Worm (Caenorhabditis elegans) whole organism, L1 larva: Measurements from ENCODE around the gene F13E9.12.

Source experiments
- aly-2 ChIP-seq: fragments of 150-350 bp; optimal IDR thresholded peaks from 2 replicates; lab custom pipeline; 2014; ENCODE audit warnings: missing biosample characterization, missing genetic modification characterization
- ces-1 ChIP-seq: fragments of 150-350 bp; optimal IDR thresholded peaks from 2 replicates; lab custom pipeline; 2014; ENCODE audit warnings: missing biosample characterization, missing genetic modification reagents, missing genetic modification characterization
- fos-1 ChIP-seq: fragments of 150-350 bp; optimal IDR thresholded peaks from 2 replicates; lab custom pipeline; 2014; ENCODE audit warnings: missing biosample characterization, missing genetic modification characterization
- mdl-1 ChIP-seq, 2 experiments: fragments of 150-350 bp; optimal IDR thresholded peaks; 2 replicates each; lab custom pipeline; 2014 to 2017; ENCODE audit warnings: missing biosample characterization in 2 of 2, missing genetic modification characterization in 2 of 2, inconsistent platforms in 1 of 2
- nhr-20 ChIP-seq: sonication (generic microtip); optimal IDR thresholded peaks from 2 replicates; lab custom pipeline; 2016; ENCODE audit warnings: mild to moderate bottlenecking, missing genetic modification characterization, missing compliant biosample characterization
- pag-3 ChIP-seq: sonication (generic microtip); optimal IDR thresholded peaks from 2 replicates; lab custom pipeline; 2017; ENCODE audit warnings: missing genetic modification characterization, mild to moderate bottlenecking, missing compliant biosample characterization, antibody characterized with exemption, borderline replicate concordance; ENCODE audit not compliant: insufficient read depth
- unc-62 ChIP-seq: fragments of 150-350 bp; optimal IDR thresholded peaks from 2 replicates; lab custom pipeline; 2014; ENCODE audit warnings: missing biosample characterization, missing genetic modification reagents, missing genetic modification characterization

DNA sequence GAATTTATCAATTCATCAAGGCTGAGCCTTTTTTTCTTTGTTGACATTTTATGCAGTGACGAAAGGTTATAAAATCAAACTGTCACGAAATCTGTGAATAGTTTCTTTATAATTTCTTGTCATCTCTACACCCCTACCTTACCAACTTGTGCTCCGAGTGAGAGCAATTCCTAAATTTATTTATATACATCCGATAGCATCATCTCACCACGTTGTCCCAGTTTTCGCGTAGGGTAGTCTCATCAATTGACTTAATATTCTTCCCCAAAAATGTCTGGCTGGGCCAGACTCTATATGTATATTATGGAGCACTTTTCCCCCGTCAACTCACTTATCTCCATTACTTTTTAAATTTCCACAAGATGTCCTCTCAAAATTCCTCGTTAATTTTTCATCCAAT, 49.0 kb downstream of the F13E9.12 start:
- TF ChIP-seq unc-62 (GFP tag; lab: Kevin White, UChicago): no peak
- no peak for TF ChIP-seq fos-1 (tag; lab: Kevin White, UChicago)
- no peak for TF ChIP-seq aly-2 (tag; lab: Kevin White, UChicago)
- no peak for TF ChIP-seq ces-1
- no peak for TF ChIP-seq mdl-1 (tag; optimal IDR thresholded peaks at IDR 0.05; lab: Kevin White, UChicago)
- TF ChIP-seq nhr-20 (tag; lab: Kevin White, UChicago): no peak
- TF ChIP-seq pag-3: no peak
